Fruit fly (Drosophila melanogaster): ENCODE data around the gene CG5276.
A peak's percentile ranks its signal among the peaks of the same experiment; 100 is the strongest.

The CG5276 gene

dm6 chr3R:11458022-11458850 lies 26.7 kb downstream of the CG5276 start (continued):
- peak; percentile 61 for TF ChIP-seq CG15514 (GFP tag; optimal IDR thresholded peaks at IDR 0.05)
- peak; percentile 41 for TF ChIP-seq Ravus (GFP tag; IDR thresholded peaks at IDR 0.05)
- TF ChIP-seq seq (GFP tag; IDR thresholded peaks at IDR 0.05) = peak; percentile 81
- TF ChIP-seq corto (GFP tag; optimal IDR thresholded peaks at IDR 0.05) = no peak
- TF ChIP-seq CG17912 (GFP tag; optimal IDR thresholded peaks at IDR 0.05) = no peak
- TF ChIP-seq CG12769 (tag; optimal IDR thresholded peaks at IDR 0.05) = peak; percentile 92
- peak; percentile 43; the same call in 1 of the 3 replicates for TF ChIP-seq ken (GFP tag; IDR thresholded peaks at IDR 0.05)
- peak; percentile 46 for TF ChIP-seq fu2 (GFP tag; optimal IDR thresholded peaks at IDR 0.05)
- TF ChIP-seq Rfx (GFP tag; IDR thresholded peaks at IDR 0.05) = peak; percentile 91
- peak; percentile 22 for TF ChIP-seq NK7.1 (GFP tag; optimal IDR thresholded peaks at IDR 0.05)
- peak; percentile 38 for TF ChIP-seq tin (GFP tag; optimal IDR thresholded peaks at IDR 0.05)
- TF ChIP-seq stc (GFP tag; IDR thresholded peaks at IDR 0.05) = peak; percentile 54; the same call in 1 of the 2 replicates
- TF ChIP-seq CG14667 (GFP tag; IDR thresholded peaks at IDR 0.05) = peak; percentile 82
- peak; percentile 45; the same call in 1 of the 2 replicates for TF ChIP-seq CG16779 (GFP tag; IDR thresholded peaks at IDR 0.05)
- TF ChIP-seq Oaz (GFP tag; IDR thresholded peaks at IDR 0.05) = peak; percentile 47; the same call in 1 of the 2 replicates
- TF ChIP-seq Blimp-1 (GFP tag; optimal IDR thresholded peaks at IDR 0.05) = peak; percentile 64
- TF ChIP-seq NFAT (GFP tag; IDR thresholded peaks at IDR 0.05) = peak; percentile 71
- no peak for TF ChIP-seq h (optimal IDR thresholded peaks at IDR 0.05)
- peak; percentile 58 for TF ChIP-seq ems (GFP tag; optimal IDR thresholded peaks at IDR 0.05)
- no peak for TF ChIP-seq CG15479 (GFP tag; optimal IDR thresholded peaks at IDR 0.05)
- TF ChIP-seq kay (GFP tag; optimal IDR thresholded peaks at IDR 0.05) = peak; percentile 65
- TF ChIP-seq CG14014 (GFP tag; IDR thresholded peaks at IDR 0.05) = peak; percentile 82
- TF ChIP-seq CG9876 (GFP tag; optimal IDR thresholded peaks at IDR 0.05) = peak; percentile 37
- peak; percentile 45 for TF ChIP-seq luna (GFP tag; optimal IDR thresholded peaks at IDR 0.05)
- TF ChIP-seq CG4360 (GFP tag; IDR thresholded peaks at IDR 0.05) = no peak
- 0 out of 3 replicates have a peak, but pooled peaks have one; percentile 37 for TF ChIP-seq CG2199 (GFP tag; IDR thresholded peaks at IDR 0.05)
- no peak for TF ChIP-seq CG17568 (GFP tag; optimal IDR thresholded peaks at IDR 0.05)
- peak; percentile 74 for TF ChIP-seq caup (GFP tag; optimal IDR thresholded peaks at IDR 0.05; ENCODE audit: severe bottlenecking)
- TF ChIP-seq CG13894 (tag; optimal IDR thresholded peaks at IDR 0.05) = peak; percentile 21
- TF ChIP-seq CG7372 (GFP tag; IDR thresholded peaks at IDR 0.05) = peak; percentile 78
- TF ChIP-seq Tbp (GFP tag; optimal IDR thresholded peaks at IDR 0.05) = no peak
- TF ChIP-seq CG17359 (tag; optimal IDR thresholded peaks at IDR 0.05) = peak; percentile 63
- peak; percentile 25 for TF ChIP-seq tio (GFP tag; optimal IDR thresholded peaks at IDR 0.05)
- peak in 1 of 2 experiments; percentile 60 for TF ChIP-seq Hr78 (GFP tag; optimal IDR thresholded peaks at IDR 0.05)
- peak; percentile 21 for TF ChIP-seq CG6683 (GFP tag; optimal IDR thresholded peaks at IDR 0.05)
- TF ChIP-seq CG9817 (tag; optimal IDR thresholded peaks at IDR 0.05) = peak; percentile 59
- peak; percentile 79 for TF ChIP-seq CG2678 (tag; optimal IDR thresholded peaks at IDR 0.05)
- TF ChIP-seq danr (GFP tag; IDR thresholded peaks at IDR 0.05) = peak; percentile 58; the same call in 1 of the 2 replicates
- peak; percentile 38 for TF ChIP-seq Vsx1 (GFP tag; optimal IDR thresholded peaks at IDR 0.05)
- peak; percentile 38 for TF ChIP-seq ERR (GFP tag; optimal IDR thresholded peaks at IDR 0.05)
- TF ChIP-seq crp (GFP tag; optimal IDR thresholded peaks at IDR 0.05) = peak in 1 of 2 experiments; percentile 4
- TF ChIP-seq lab (GFP tag; optimal IDR thresholded peaks at IDR 0.05) = peak; percentile 86
- TF ChIP-seq Abd-B (GFP tag; optimal IDR thresholded peaks at IDR 0.05) = peak; percentile 69
- TF ChIP-seq grn (GFP tag; optimal IDR thresholded peaks at IDR 0.05) = no peak
- peak; percentile 69; the same call in 2 of the 3 replicates for TF ChIP-seq ase (GFP tag; IDR thresholded peaks at IDR 0.05)
- TF ChIP-seq gsb (GFP tag; IDR thresholded peaks at IDR 0.05) = peak; percentile 83
- peak; percentile 28 for TF ChIP-seq Bteb2 (GFP tag; optimal IDR thresholded peaks at IDR 0.05)
- TF ChIP-seq Hand (GFP tag; optimal IDR thresholded peaks at IDR 0.05) = no peak

Measured in whole organism, embryonic.